Fruit fly (Drosophila melanogaster): Measurements from ENCODE around the gene CG12320.

The CG12320 gene

dm6 chr3R:18230229-18230628, 22.3 kb downstream of the CG12320 start (continued):
- TF ChIP-seq fd102C (GFP tag; optimal IDR thresholded peaks at IDR 0.05): no peak
- no peak for TF ChIP-seq wdn (GFP tag; IDR thresholded peaks at IDR 0.05)
- TF ChIP-seq CG13287 (GFP tag; IDR thresholded peaks at IDR 0.05; ENCODE audit: partially characterized antibody): peak; percentile 43; the same call in 1 of the 2 replicates
- TF ChIP-seq Gsc (GFP tag; IDR thresholded peaks at IDR 0.05): no peak
- TF ChIP-seq trem (tag; optimal IDR thresholded peaks at IDR 0.05): peak; percentile 13
- no peak for TF ChIP-seq bcd (GFP tag; optimal IDR thresholded peaks at IDR 0.05)
- no peak for TF ChIP-seq gsb (GFP tag; IDR thresholded peaks at IDR 0.05)
- no peak for TF ChIP-seq Fer3 (tag; optimal IDR thresholded peaks at IDR 0.05)
- 0 out of 3 replicates have a peak, but pooled peaks have one; percentile 25 for TF ChIP-seq HLH4C (GFP tag; IDR thresholded peaks at IDR 0.05; ENCODE audit: partially characterized antibody)
- peak; percentile 46; the same call in 1 of the 2 replicates for TF ChIP-seq Dref (GFP tag; IDR thresholded peaks at IDR 0.05)
- no peak for TF ChIP-seq CG7987 (GFP tag; optimal IDR thresholded peaks at IDR 0.05)
- TF ChIP-seq BEAF-32 (GFP tag; optimal IDR thresholded peaks at IDR 0.05): peak; percentile 41
- peak; percentile 60 for TF ChIP-seq Dp (GFP tag; optimal IDR thresholded peaks at IDR 0.05)
- no peak for TF ChIP-seq CG8924 (tag; optimal IDR thresholded peaks at IDR 0.05)
- no peak for TF ChIP-seq CG11695 (GFP tag; IDR thresholded peaks at IDR 0.05)
- TF ChIP-seq CG12769 (tag; optimal IDR thresholded peaks at IDR 0.05): no peak
- no peak for TF ChIP-seq CG42726 (GFP tag; IDR thresholded peaks at IDR 0.05; ENCODE audit: partially characterized antibody)
- TF ChIP-seq sqz (GFP tag; optimal IDR thresholded peaks at IDR 0.05): no peak
- no peak for TF ChIP-seq jing (GFP tag; optimal IDR thresholded peaks at IDR 0.05)
- TF ChIP-seq CG2678 (tag; optimal IDR thresholded peaks at IDR 0.05): no peak
- TF ChIP-seq aop (GFP tag; IDR thresholded peaks at IDR 0.05): no peak
- TF ChIP-seq CG18011 (GFP tag; optimal IDR thresholded peaks at IDR 0.05): no peak
- TF ChIP-seq CG4424 (GFP tag; optimal IDR thresholded peaks at IDR 0.05): no peak
- TF ChIP-seq Myb (GFP tag; optimal IDR thresholded peaks at IDR 0.05): peak; percentile 80
- TF ChIP-seq CG30431 (GFP tag; optimal IDR thresholded peaks at IDR 0.05): no peak
- no peak for TF ChIP-seq Six4 (GFP tag; optimal IDR thresholded peaks at IDR 0.05)
- no peak for TF ChIP-seq CG6854 (GFP tag; optimal IDR thresholded peaks at IDR 0.05)
- no peak for TF ChIP-seq Hr78 (GFP tag; optimal IDR thresholded peaks at IDR 0.05)
- peak; percentile 42 for TF ChIP-seq stwl (tag; optimal IDR thresholded peaks at IDR 0.05)
- TF ChIP-seq HLH3B (GFP tag; IDR thresholded peaks at IDR 0.05): no peak
- peak; percentile 20; the same call in 1 of the 3 replicates for TF ChIP-seq row (GFP tag; IDR thresholded peaks at IDR 0.05)
- no peak for TF ChIP-seq CG10959 (GFP tag; IDR thresholded peaks at IDR 0.05)
- TF ChIP-seq Med (GFP tag): peak; percentile 50
- TF ChIP-seq dimm (GFP tag; IDR thresholded peaks at IDR 0.05): no peak
- TF ChIP-seq CG10147 (GFP tag; optimal IDR thresholded peaks at IDR 0.05): no peak
- no peak for TF ChIP-seq gcm2 (GFP tag; optimal IDR thresholded peaks at IDR 0.05)
- TF ChIP-seq CG4820 (GFP tag; optimal IDR thresholded peaks at IDR 0.05): no peak
- no peak for TF ChIP-seq CG10654 (GFP tag; optimal IDR thresholded peaks at IDR 0.05)
- no peak for TF ChIP-seq CTCF (GFP tag; optimal IDR thresholded peaks at IDR 0.05)
- no peak for TF ChIP-seq Hr3 (GFP tag; optimal IDR thresholded peaks at IDR 0.05)
- no peak for TF ChIP-seq lov (optimal IDR thresholded peaks at IDR 0.05)
- no peak for TF ChIP-seq lov (GFP tag; IDR thresholded peaks at IDR 0.05)
- no peak for TF ChIP-seq CG11247 (GFP tag; IDR thresholded peaks at IDR 0.05)
- no peak for TF ChIP-seq CG12104 (GFP tag; optimal IDR thresholded peaks at IDR 0.05)
- peak; percentile 79 for TF ChIP-seq CG7357 (GFP tag; IDR thresholded peaks at IDR 0.05)
- TF ChIP-seq HLHmδ (GFP tag; optimal IDR thresholded peaks at IDR 0.05): no peak
- no peak for TF ChIP-seq CG8478 (optimal IDR thresholded peaks at IDR 0.05)
- no peak for TF ChIP-seq bigmax (GFP tag; optimal IDR thresholded peaks at IDR 0.05)
- TF ChIP-seq insv (GFP tag; optimal IDR thresholded peaks at IDR 0.05): no peak
- peak; percentile 37 for TF ChIP-seq pzg (GFP tag; optimal IDR thresholded peaks at IDR 0.05)
- no peak for TF ChIP-seq danr (GFP tag; IDR thresholded peaks at IDR 0.05)
- TF ChIP-seq Dll (GFP tag; IDR thresholded peaks at IDR 0.05; ENCODE audit: partially characterized antibody): 0 out of 4 replicates have a peak, but pooled peaks have one; percentile 20

Data from whole organism, embryonic.